Worm (Caenorhabditis elegans) whole organism, early embryonic: ENCODE measurements around the gene rhy-1.

Experiments used
- B0310.2 ChIP-seq: sonication (generic microtip); optimal IDR thresholded peaks from 2 replicates; lab custom pipeline; 2016; ENCODE audit warnings: mild to moderate bottlenecking, missing genetic modification characterization, missing compliant biosample characterization
- F13C5.2 ChIP-seq: sonication (generic microtip); optimal IDR thresholded peaks from 2 replicates; lab custom pipeline; 2017; ENCODE audit warnings: mild to moderate bottlenecking, missing genetic modification characterization, inconsistent platforms, missing compliant biosample characterization
- aly-1 ChIP-seq: sonication (generic microtip); optimal IDR thresholded peaks from 2 replicates; lab custom pipeline; 2016; ENCODE audit warnings: missing genetic modification characterization, missing compliant biosample characterization
- ama-1 ChIP-seq: fragments of 150-350 bp; optimal IDR thresholded peaks from 2 replicates; lab custom pipeline; 2014
- ceh-13 ChIP-seq: fragments of 200-800 bp; sonication (Bioruptor generic); optimal IDR thresholded peaks from 2 replicates; lab custom pipeline; 2018; ENCODE audit warnings: mild to moderate bottlenecking, missing genetic modification characterization, missing compliant biosample characterization
- ceh-36 ChIP-seq: sonication (generic microtip); optimal IDR thresholded peaks from 2 replicates; lab custom pipeline; 2016; ENCODE audit warnings: missing genetic modification characterization, inconsistent platforms, missing compliant biosample characterization
- ets-7 ChIP-seq: sonication (generic microtip); optimal IDR thresholded peaks from 2 replicates; lab custom pipeline; 2016; ENCODE audit warnings: missing genotype, missing genetic modification characterization, missing compliant biosample characterization
- flt-1 ChIP-seq: fragments of 200-800 bp; sonication (Bioruptor generic); IDR thresholded peaks from 2 replicates; pipeline ENCODE4 v1.3.6; 2022; ENCODE audit warnings: missing genetic modification characterization, missing compliant biosample characterization
- hmbx-1 ChIP-seq: sonication (generic microtip); optimal IDR thresholded peaks from 2 replicates; lab custom pipeline; 2016; ENCODE audit warnings: mild to moderate bottlenecking, missing genetic modification characterization, missing compliant biosample characterization
- hmg-4 ChIP-seq: fragments of 200-800 bp; sonication (Bioruptor generic); optimal IDR thresholded peaks from 2 replicates; lab custom pipeline; 2018; ENCODE audit warnings: mild to moderate bottlenecking, missing genetic modification characterization, missing compliant biosample characterization
- hnd-1 ChIP-seq: sonication (generic microtip); optimal IDR thresholded peaks from 2 replicates; lab custom pipeline; 2016; ENCODE audit warnings: missing genetic modification characterization, missing compliant biosample characterization
- pes-1 ChIP-seq: fragments of 200-800 bp; sonication (Bioruptor generic); IDR thresholded peaks from 2 replicates; pipeline ENCODE4 v1.3.6; 2022; ENCODE audit warnings: missing genetic modification reagents, missing genetic modification characterization, missing compliant biosample characterization
- scrt-1 ChIP-seq: fragments of 200-800 bp; sonication (Bioruptor generic); IDR thresholded peaks from 2 replicates; pipeline ENCODE4 v1.3.6; 2022; ENCODE audit warnings: missing genetic modification characterization, missing compliant biosample characterization
- sea-1 ChIP-seq: fragments of 200-800 bp; sonication (Bioruptor generic); conservative IDR thresholded peaks from 2 replicates; pipeline ENCODE4 v1.3.6; 2022; ENCODE audit warnings: missing genetic modification characterization, missing compliant biosample characterization
- tbx-11 ChIP-seq: fragments of 200-800 bp; sonication (Bioruptor generic); IDR thresholded peaks from 2 replicates; pipeline ENCODE4 v1.3.6; 2022; ENCODE audit warnings: missing genetic modification characterization, missing compliant biosample characterization
- tbx-37 ChIP-seq: fragments of 200-800 bp; sonication (Bioruptor generic); conservative IDR thresholded peaks from 2 replicates; pipeline ENCODE4 v1.3.6; 2022; ENCODE audit warnings: missing genetic modification reagents, missing genetic modification characterization, missing compliant biosample characterization
- tra-4 ChIP-seq: sonication (generic microtip); optimal IDR thresholded peaks from 2 replicates; lab custom pipeline; 2017; ENCODE audit warnings: missing genetic modification characterization, missing compliant biosample characterization

Gene rhy-1

ce11 chrII:9161023-9161422 lies at the start of gene rhy-1:
rhy-1 (plus strand) TSS chrII:9161379.
- TF ChIP-seq tbx-11 (GFP tag; lab: Robert Waterston, UW) (no peak), flt-1 (no peak), hmbx-1 (tag; lab: Kevin White, UChicago) (no peak), hnd-1 (tag; lab: Kevin White, UChicago) (no peak), ets-7 (tag; lab: Kevin White, UChicago) (no peak), F13C5.2 (tag; lab: Kevin White, UChicago) (no peak), hmg-4 (GFP tag; lab: Kevin White, UChicago) (no peak), ama-1 (lab: Kevin White, UChicago) (no peak)

DNA sequence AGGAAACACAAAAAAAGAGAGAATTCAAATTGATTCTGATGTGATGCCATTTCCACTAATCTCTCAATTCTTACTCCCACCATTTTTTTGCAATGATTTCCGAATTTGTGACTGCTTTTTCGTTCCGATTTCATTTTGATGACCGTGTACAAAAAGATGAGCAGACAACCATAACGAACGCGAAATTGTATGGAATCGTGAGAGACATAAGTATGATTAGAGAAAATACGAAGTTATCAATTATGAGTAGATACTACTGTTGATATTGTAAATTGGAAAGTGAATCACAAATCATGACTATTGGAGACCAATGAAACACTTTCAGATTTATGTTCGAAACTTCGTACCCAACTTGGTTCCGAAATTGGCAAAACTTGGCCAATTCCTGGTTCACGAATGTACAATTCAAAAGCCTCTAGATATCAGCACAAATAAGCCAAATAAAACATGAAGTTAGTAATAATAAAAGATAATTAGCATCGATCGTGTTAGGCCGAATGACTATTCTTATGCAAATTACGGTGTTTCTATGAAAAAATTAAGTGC lies 49.6 kb upstream of the rhy-1 start:
- no peak for TF ChIP-seq flt-1

ce11 chrII:9112851-9113250 lies 48.3 kb upstream of the rhy-1 start, which contains the start of gene jun-1:
jun-1 (plus strand) TSS chrII:9113157.
- TF ChIP-seq scrt-1 (GFP tag; lab: Robert Waterston, UW) (0 out of 2 replicates have a peak, but pooled peaks have one; percentile 6), sea-1 (no peak), F13C5.2 (tag; lab: Kevin White, UChicago) (no peak), tra-4 (tag; lab: Kevin White, UChicago) (no peak), hmg-4 (GFP tag; lab: Kevin White, UChicago) (peak; percentile 26), ceh-13 (no peak)

DNA sequence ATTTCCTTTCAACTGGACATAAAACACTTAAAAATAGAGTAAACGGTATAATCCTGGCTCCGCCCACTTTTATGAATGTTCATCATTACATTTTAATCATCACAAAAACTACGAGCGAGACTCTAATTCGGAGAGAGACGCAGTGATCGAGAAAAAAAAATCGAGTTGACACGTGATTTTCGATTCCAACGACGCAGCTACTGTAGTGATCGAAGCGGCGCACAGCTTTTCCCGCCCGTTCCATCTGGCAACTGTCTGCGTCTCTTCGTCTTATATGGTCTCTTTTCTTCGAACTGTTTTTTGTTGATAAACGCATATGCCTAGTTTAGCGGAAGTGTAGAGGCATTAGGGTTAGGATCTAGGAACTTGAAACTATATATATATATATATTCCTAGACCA lies 47.4 kb upstream of the rhy-1 start:
- no peak for TF ChIP-seq hmbx-1 (tag; lab: Kevin White, UChicago)
- no peak for TF ChIP-seq ets-7 (tag; lab: Kevin White, UChicago)
- TF ChIP-seq tbx-37 (GFP tag; lab: Robert Waterston, UW) = no peak
- TF ChIP-seq ceh-36 (tag; lab: Kevin White, UChicago) = no peak
- TF ChIP-seq scrt-1 (GFP tag; lab: Robert Waterston, UW) = no peak
- TF ChIP-seq pes-1 (GFP tag; lab: Robert Waterston, UW) = no peak
- TF ChIP-seq ceh-13 = no peak
- no peak for TF ChIP-seq hnd-1 (tag; lab: Kevin White, UChicago)
- TF ChIP-seq tra-4 (tag; lab: Kevin White, UChicago) = no peak
- TF ChIP-seq F13C5.2 (tag; lab: Kevin White, UChicago) = no peak
- no peak for TF ChIP-seq hmg-4 (GFP tag; lab: Kevin White, UChicago)
- TF ChIP-seq flt-1 = no peak
- TF ChIP-seq ama-1 (lab: Kevin White, UChicago) = no peak
- TF ChIP-seq sea-1 = no peak
- TF ChIP-seq tbx-11 (GFP tag; lab: Robert Waterston, UW) = no peak
- no peak for TF ChIP-seq aly-1 (tag; lab: Kevin White, UChicago)
- no peak for TF ChIP-seq B0310.2

- no peak for TF ChIP-seq sea-1
- no peak for TF ChIP-seq ets-7 (tag; lab: Kevin White, UChicago)
- TF ChIP-seq pes-1 (GFP tag; lab: Robert Waterston, UW) = no peak
- no peak for TF ChIP-seq tbx-11 (GFP tag; lab: Robert Waterston, UW)
- no peak for TF ChIP-seq hmbx-1 (tag; lab: Kevin White, UChicago)
- no peak for TF ChIP-seq tra-4 (tag; lab: Kevin White, UChicago)
- TF ChIP-seq B0310.2 = no peak
- no peak for TF ChIP-seq hnd-1 (tag; lab: Kevin White, UChicago)
- no peak for TF ChIP-seq ama-1 (lab: Kevin White, UChicago)
- TF ChIP-seq ceh-13 = no peak
These were observed 46.2 kb upstream of the rhy-1 start for ce11 chrII:9114972-9115371.

DNA sequence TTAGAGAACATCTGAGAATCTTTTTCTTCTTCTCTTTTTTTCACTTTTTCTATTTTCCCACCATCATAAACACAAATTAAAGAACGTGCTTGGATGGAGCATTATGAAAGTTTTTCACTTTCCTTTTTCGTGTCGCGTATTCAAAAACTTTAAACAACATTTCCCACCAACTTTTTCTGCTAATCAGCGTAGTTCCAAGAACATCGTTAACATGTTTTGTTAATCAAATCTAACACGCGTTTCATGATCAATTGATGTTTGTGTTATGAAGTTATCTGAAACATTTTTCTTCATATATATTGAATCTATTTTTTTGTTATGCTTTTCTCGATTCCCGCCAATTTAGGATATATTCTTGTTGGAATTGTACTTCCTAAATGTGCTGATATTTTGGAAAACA lies 45.5 kb upstream of the rhy-1 start:
- no peak for TF ChIP-seq ceh-36 (tag; lab: Kevin White, UChicago)
- no peak for TF ChIP-seq flt-1
- TF ChIP-seq hnd-1 (tag; lab: Kevin White, UChicago) = no peak
- TF ChIP-seq ets-7 (tag; lab: Kevin White, UChicago) = no peak
- no peak for TF ChIP-seq F13C5.2 (tag; lab: Kevin White, UChicago)
- no peak for TF ChIP-seq tbx-11 (GFP tag; lab: Robert Waterston, UW)
- TF ChIP-seq tbx-37 (GFP tag; lab: Robert Waterston, UW) = no peak
- TF ChIP-seq ceh-13 = no peak

- TF ChIP-seq scrt-1 (GFP tag; lab: Robert Waterston, UW) (no peak), tbx-11 (GFP tag; lab: Robert Waterston, UW) (no peak), hnd-1 (tag; lab: Kevin White, UChicago) (no peak)
These were observed 44.8 kb upstream of the rhy-1 start for ce11 chrII:9116404-9116803.

- TF ChIP-seq tbx-37 (GFP tag; lab: Robert Waterston, UW) = no peak
- no peak for TF ChIP-seq ets-7 (tag; lab: Kevin White, UChicago)
- no peak for TF ChIP-seq ceh-36 (tag; lab: Kevin White, UChicago)
- no peak for TF ChIP-seq B0310.2
- TF ChIP-seq hnd-1 (tag; lab: Kevin White, UChicago) = no peak
- no peak for TF ChIP-seq tra-4 (tag; lab: Kevin White, UChicago)
- TF ChIP-seq tbx-11 (GFP tag; lab: Robert Waterston, UW) = no peak
- TF ChIP-seq pes-1 (GFP tag; lab: Robert Waterston, UW) = no peak
These were observed 43.4 kb upstream of the rhy-1 start for ce11 chrII:9117789-9118242.
